Worm (Caenorhabditis elegans): ENCODE measurements around the gene vab-1.

vab-1 gene

ce11 chrII:4600818-4601217 is 29.0 kb downstream of the vab-1 start:
- no peak for TF ChIP-seq unc-62 (GFP tag; optimal IDR thresholded peaks at IDR 0.05)

- no peak for TF ChIP-seq unc-62 (GFP tag; optimal IDR thresholded peaks at IDR 0.05)
These were observed 29.5 kb downstream of the vab-1 start, which contains the start of gene ipla-1 for ce11 chrII:4601256-4601655. ipla-1 (minus strand) TSS chrII:4601356.

- TF ChIP-seq unc-62 (GFP tag; optimal IDR thresholded peaks at IDR 0.05) = no peak
These were observed 30.7 kb downstream of the vab-1 start, which contains the start of gene coa-3 for ce11 chrII:4602533-4602932. coa-3 (minus strand) TSS chrII:4602633.

ce11 chrII:4603035-4603434 is 31.2 kb downstream of the vab-1 start, which contains the start of gene F35D11.4:
F35D11.4 (plus strand) TSS chrII:4603427.
- no peak for TF ChIP-seq unc-62 (GFP tag; optimal IDR thresholded peaks at IDR 0.05)

- no peak for TF ChIP-seq unc-62 (GFP tag; optimal IDR thresholded peaks at IDR 0.05)
These were observed 32.3 kb downstream of the vab-1 start for ce11 chrII:4604149-4604548.

- TF ChIP-seq unc-62 (GFP tag; optimal IDR thresholded peaks at IDR 0.05) = no peak
These were observed 32.9 kb downstream of the vab-1 start for ce11 chrII:4604680-4605079.

ce11 chrII:4606687-4607297 is 35.0 kb downstream of the vab-1 start:
- TF ChIP-seq unc-62 (GFP tag; optimal IDR thresholded peaks at IDR 0.05) = no peak

- no peak for TF ChIP-seq unc-62 (GFP tag; optimal IDR thresholded peaks at IDR 0.05)
These were observed 36.3 kb downstream of the vab-1 start, which contains the start of gene F35D11.3 for ce11 chrII:4608073-4608472. F35D11.3 (plus strand) TSS chrII:4608372.

ce11 chrII:4612694-4613093 is 40.9 kb downstream of the vab-1 start, which contains the start of gene pqn-35:
pqn-35 (plus strand) TSS chrII:4612994.
- no peak for TF ChIP-seq unc-62 (GFP tag; optimal IDR thresholded peaks at IDR 0.05)

ce11 chrII:4616443-4616842 is 44.6 kb downstream of the vab-1 start, which contains the start of gene clec-136:
clec-136 (minus strand) TSS chrII:4616543.
- TF ChIP-seq unc-62 (GFP tag; optimal IDR thresholded peaks at IDR 0.05) = no peak

- TF ChIP-seq unc-62 (GFP tag; optimal IDR thresholded peaks at IDR 0.05) = no peak
These were observed 46.2 kb downstream of the vab-1 start, which contains the start of gene clec-137 for ce11 chrII:4617990-4618389. clec-137 (minus strand) TSS chrII:4618090.

- no peak for TF ChIP-seq unc-62 (GFP tag; optimal IDR thresholded peaks at IDR 0.05)
These were observed 47.9 kb downstream of the vab-1 start, which contains the start of gene clec-138 for ce11 chrII:4619700-4620099. clec-138 (minus strand) TSS chrII:4619800.

ce11 chrII:4621650-4622049 is 49.9 kb downstream of the vab-1 start, which contains the start of gene clec-139:
clec-139 (minus strand) TSS chrII:4621750.
- TF ChIP-seq unc-62 (GFP tag; optimal IDR thresholded peaks at IDR 0.05) = no peak

ce11 chrII:4626606-4627005 is 54.8 kb downstream of the vab-1 start, which contains the start of gene F35D11.1:
F35D11.1 (plus strand) TSS chrII:4626906.
- TF ChIP-seq unc-62 (GFP tag; optimal IDR thresholded peaks at IDR 0.05) = no peak

- TF ChIP-seq unc-62 (GFP tag; optimal IDR thresholded peaks at IDR 0.05) = no peak
These were observed 59.7 kb downstream of the vab-1 start for ce11 chrII:4631479-4631878.

- no peak for TF ChIP-seq unc-62 (GFP tag; optimal IDR thresholded peaks at IDR 0.05)
These were observed 66.4 kb downstream of the vab-1 start, which contains the start of gene che-10 for ce11 chrII:4638241-4638640. che-10 (minus strand) TSS chrII:4638341.

- TF ChIP-seq unc-62 (GFP tag; optimal IDR thresholded peaks at IDR 0.05) = no peak
These were observed 67.1 kb downstream of the vab-1 start for ce11 chrII:4638891-4639290.

Data from whole organism, dauer.